Worm (Caenorhabditis elegans) whole organism, L1 larva: ENCODE results near the gene egl-27.
A peak's percentile ranks its signal among the peaks of the same experiment; 100 is the strongest.

ENCODE experiments used
- C16A3.4 ChIP-seq: fragments of 150-350 bp; optimal IDR thresholded peaks from 2 replicates; lab custom pipeline; 2014; ENCODE audit warnings: missing biosample characterization, missing genetic modification characterization
- C34B4.2 ChIP-seq: sonication (generic microtip); optimal IDR thresholded peaks from 2 replicates; lab custom pipeline; 2017; ENCODE audit warnings: mild to moderate bottlenecking, missing genetic modification characterization, missing compliant biosample characterization
- Y116A8C.19 ChIP-seq: sonication (generic microtip); optimal IDR thresholded peaks from 2 replicates; lab custom pipeline; 2016; ENCODE audit warnings: missing compliant biosample characterization, missing genetic modification characterization, borderline replicate concordance
- aha-1 ChIP-seq: fragments of 150-350 bp; optimal IDR thresholded peaks from 2 replicates; lab custom pipeline; 2014; ENCODE audit warnings: missing biosample characterization, missing genetic modification characterization
- ama-1 ChIP-seq: fragments of 150-350 bp; optimal IDR thresholded peaks from 2 replicates; lab custom pipeline; 2014
- blmp-1 ChIP-seq: fragments of 150-350 bp; optimal IDR thresholded peaks from 2 replicates; lab custom pipeline; 2014; ENCODE audit warnings: missing biosample characterization, missing genetic modification characterization
- ceh-8 ChIP-seq: fragments of 200-800 bp; sonication (Bioruptor generic); optimal IDR thresholded peaks from 2 replicates; lab custom pipeline; 2018; ENCODE audit warnings: mild to moderate bottlenecking, missing genetic modification characterization, moderate library complexity, missing compliant biosample characterization
- ceh-82 ChIP-seq, 3 experiments: fragments of 150-350 bp in 1 of 3; sonication (generic microtip) in 2 of 3; optimal IDR thresholded peaks; 2 replicates each; lab custom pipeline; 2014 to 2017; ENCODE audit warnings: missing biosample characterization in 3 of 3, missing genetic modification characterization in 3 of 3
- ceh-88 ChIP-seq: fragments of 200-800 bp; sonication (Bioruptor generic); IDR thresholded peaks from 2 replicates; pipeline ENCODE4 v1.3.6; 2022; ENCODE audit warnings: missing genetic modification characterization, missing compliant biosample characterization
- dpl-1 ChIP-seq, 3 experiments: fragments of 150-350 bp in 2 of 3; sonication (generic microtip) in 1 of 3; optimal IDR thresholded peaks; 2 replicates each; lab custom pipeline; 2014 to 2017; ENCODE audit warnings: missing biosample characterization in 3 of 3, missing genetic modification characterization in 3 of 3, missing genetic modification reagents in 3 of 3
- dsc-1 ChIP-seq: sonication (generic microtip); optimal IDR thresholded peaks from 2 replicates; lab custom pipeline; 2016; ENCODE audit warnings: mild to moderate bottlenecking, missing genetic modification characterization, missing compliant biosample characterization
- efl-1 ChIP-seq, 4 experiments: fragments of 150-350 bp; optimal IDR thresholded peaks in 3 of 4; peaks in 1 of 4; 1 replicate in 1 of 4; 2 replicates in 3 of 4; lab custom pipeline; 2014; ENCODE audit warnings: missing biosample characterization in 2 of 4, missing genetic modification characterization in 2 of 4, missing genetic modification reagents in 2 of 4
- egl-27 ChIP-seq, 2 experiments: fragments of 150-350 bp in 1 of 2; sonication (generic microtip); optimal IDR thresholded peaks; 3 replicates each; lab custom pipeline; 2017 to 2018; ENCODE audit warnings: missing biosample characterization in 2 of 2, missing genetic modification characterization in 2 of 2, missing genetic modification reagents in 2 of 2
- elt-2 ChIP-seq: sonication (generic microtip); optimal IDR thresholded peaks from 2 replicates; lab custom pipeline; 2016; ENCODE audit warnings: missing genetic modification characterization, mild to moderate bottlenecking, inconsistent platforms, missing compliant biosample characterization, missing genetic modification reagents
- elt-3 ChIP-seq, 6 experiments: fragments of 150-350 bp in 1 of 6; sonication (generic microtip); optimal IDR thresholded peaks; 2 replicates each; lab custom pipeline; 2017 to 2018; ENCODE audit warnings: missing biosample characterization in 6 of 6, missing genetic modification characterization in 6 of 6, inconsistent platforms in 1 of 6
- ets-5 ChIP-seq: fragments of 200-800 bp; sonication (Bioruptor generic); IDR thresholded peaks from 2 replicates; pipeline ENCODE4 v1.3.6; 2022; ENCODE audit warnings: missing genetic modification characterization, missing compliant biosample characterization
- hlh-17 ChIP-seq: fragments of 200-800 bp; sonication (Bioruptor generic); optimal IDR thresholded peaks from 2 replicates; lab custom pipeline; 2018; ENCODE audit warnings: missing genetic modification characterization, mild to moderate bottlenecking, missing compliant biosample characterization, moderate library complexity, borderline replicate concordance
- hlh-4 ChIP-seq: sonication (generic microtip); optimal IDR thresholded peaks from 2 replicates; lab custom pipeline; 2016; ENCODE audit warnings: mild to moderate bottlenecking, missing genetic modification characterization, missing compliant biosample characterization
- jun-1 ChIP-seq: fragments of 150-350 bp; optimal IDR thresholded peaks from 2 replicates; lab custom pipeline; 2014; ENCODE audit warnings: missing biosample characterization, missing genetic modification reagents, missing genetic modification characterization
- lin-14 ChIP-seq: fragments of 200-800 bp; sonication (Bioruptor generic); optimal IDR thresholded peaks from 2 replicates; lab custom pipeline; 2018; ENCODE audit warnings: mild to moderate bottlenecking, missing genetic modification characterization, moderate library complexity, missing compliant biosample characterization
- lin-15B ChIP-seq: fragments of 150-350 bp; sonication (generic microtip); optimal IDR thresholded peaks from 3 replicates; lab custom pipeline; 2014; ENCODE audit warnings: missing biosample characterization, missing genetic modification characterization
- mdl-1 ChIP-seq, 2 experiments: fragments of 150-350 bp; optimal IDR thresholded peaks; 2 replicates each; lab custom pipeline; 2014 to 2017; ENCODE audit warnings: missing biosample characterization in 2 of 2, missing genetic modification characterization in 2 of 2, inconsistent platforms in 1 of 2
- nhr-11 ChIP-seq: fragments of 150-350 bp; optimal IDR thresholded peaks from 2 replicates; lab custom pipeline; 2014; ENCODE audit warnings: missing biosample characterization, missing genetic modification characterization
- nhr-19 ChIP-seq: fragments of 200-800 bp; sonication (Bioruptor generic); conservative IDR thresholded peaks from 2 replicates; pipeline ENCODE4 v1.3.6; 2022; ENCODE audit warnings: missing genetic modification characterization, missing compliant biosample characterization
- nhr-20 ChIP-seq: sonication (generic microtip); optimal IDR thresholded peaks from 2 replicates; lab custom pipeline; 2016; ENCODE audit warnings: mild to moderate bottlenecking, missing genetic modification characterization, missing compliant biosample characterization
- nhr-237 ChIP-seq: fragments of 150-350 bp; optimal IDR thresholded peaks from 2 replicates; lab custom pipeline; 2014; ENCODE audit warnings: missing biosample characterization, missing genetic modification characterization
- nhr-47 ChIP-seq: sonication (generic microtip); optimal IDR thresholded peaks from 2 replicates; lab custom pipeline; 2016; ENCODE audit warnings: mild to moderate bottlenecking, missing genetic modification characterization, moderate library complexity, missing compliant biosample characterization
- nhr-71 ChIP-seq: sonication (generic microtip); optimal IDR thresholded peaks from 2 replicates; lab custom pipeline; 2016; ENCODE audit warnings: mild to moderate bottlenecking, missing genetic modification characterization, moderate library complexity, missing compliant biosample characterization
- nhr-76 ChIP-seq: sonication (generic microtip); optimal IDR thresholded peaks from 2 replicates; lab custom pipeline; 2017; ENCODE audit warnings: missing biosample characterization, missing genetic modification characterization
- nhr-77 ChIP-seq: fragments of 150-350 bp; optimal IDR thresholded peaks from 2 replicates; lab custom pipeline; 2014; ENCODE audit warnings: missing biosample characterization, missing genetic modification characterization
- nhr-84 ChIP-seq: sonication (generic microtip); optimal IDR thresholded peaks from 2 replicates; lab custom pipeline; 2017; ENCODE audit warnings: missing biosample characterization, missing genetic modification characterization
- nhr-85 ChIP-seq: sonication (generic microtip); peaks from one replicate; lab custom pipeline; 2016; ENCODE audit warnings: missing genetic modification characterization, inconsistent platforms, missing compliant biosample characterization
- nhr-90 ChIP-seq: sonication (generic microtip); optimal IDR thresholded peaks from 2 replicates; lab custom pipeline; 2016; ENCODE audit warnings: mild to moderate bottlenecking, missing genetic modification characterization, missing compliant biosample characterization; ENCODE audit not compliant: poor library complexity
- pag-3 ChIP-seq: sonication (generic microtip); optimal IDR thresholded peaks from 2 replicates; lab custom pipeline; 2017; ENCODE audit warnings: missing genetic modification characterization, mild to moderate bottlenecking, missing compliant biosample characterization, antibody characterized with exemption, borderline replicate concordance; ENCODE audit not compliant: insufficient read depth
- pax-3 ChIP-seq: fragments of 200-800 bp; sonication (Bioruptor generic); optimal IDR thresholded peaks from 2 replicates; lab custom pipeline; 2018; ENCODE audit warnings: mild to moderate bottlenecking, missing genetic modification characterization, moderate library complexity, missing compliant biosample characterization
- rnt-1 ChIP-seq: sonication (generic microtip); optimal IDR thresholded peaks from 2 replicates; lab custom pipeline; 2016; ENCODE audit warnings: mild to moderate bottlenecking, missing genetic modification characterization, moderate library complexity, missing compliant biosample characterization
- snpc-4 ChIP-seq: fragments of 150-350 bp; optimal IDR thresholded peaks from 2 replicates; lab custom pipeline; 2014; ENCODE audit warnings: missing biosample characterization, missing genetic modification characterization
- snu-23 ChIP-seq: sonication (generic microtip); optimal IDR thresholded peaks from 2 replicates; lab custom pipeline; 2016; ENCODE audit warnings: missing genetic modification characterization, missing compliant biosample characterization
- sox-4 ChIP-seq: sonication (generic microtip); optimal IDR thresholded peaks from 2 replicates; lab custom pipeline; 2016; ENCODE audit warnings: missing genetic modification characterization, missing compliant biosample characterization
- sup-37 ChIP-seq: fragments of 200-800 bp; sonication (Bioruptor generic); optimal IDR thresholded peaks from 2 replicates; lab custom pipeline; 2018; ENCODE audit warnings: mild to moderate bottlenecking, missing genetic modification characterization, missing compliant biosample characterization
- swsn-7 ChIP-seq: sonication (generic microtip); optimal IDR thresholded peaks from 2 replicates; lab custom pipeline; 2016; ENCODE audit warnings: missing genetic modification characterization, missing compliant biosample characterization
- tbx-2 ChIP-seq: sonication (generic microtip); optimal IDR thresholded peaks from 2 replicates; lab custom pipeline; 2016; ENCODE audit warnings: missing genetic modification characterization, missing compliant biosample characterization
- tlp-1 ChIP-seq: fragments of 150-350 bp; optimal IDR thresholded peaks from 2 replicates; lab custom pipeline; 2014; ENCODE audit warnings: missing biosample characterization, missing genetic modification characterization
- unc-130 ChIP-seq: fragments of 150-350 bp; optimal IDR thresholded peaks from 2 replicates; lab custom pipeline; 2017; ENCODE audit warnings: missing biosample characterization, missing genetic modification characterization, inconsistent platforms
- unc-86 ChIP-seq: sonication (generic microtip); optimal IDR thresholded peaks from 2 replicates; lab custom pipeline; 2016; ENCODE audit warnings: missing genetic modification characterization, missing compliant biosample characterization
- unc-98 ChIP-seq: fragments of 200-800 bp; sonication (Bioruptor generic); IDR thresholded peaks from 2 replicates; pipeline ENCODE4 v1.3.6; 2022; ENCODE audit warnings: missing genetic modification characterization, missing compliant biosample characterization
- xbp-1 ChIP-seq: sonication (generic microtip); optimal IDR thresholded peaks from 2 replicates; lab custom pipeline; 2016; ENCODE audit warnings: missing genetic modification characterization, missing compliant biosample characterization
- zip-4 ChIP-seq: fragments of 200-800 bp; sonication (Bioruptor generic); optimal IDR thresholded peaks from 2 replicates; lab custom pipeline; 2018; ENCODE audit warnings: mild to moderate bottlenecking, missing genetic modification characterization, moderate library complexity, missing compliant biosample characterization
- ztf-11 ChIP-seq, 2 experiments: sonication (generic microtip); optimal IDR thresholded peaks; 2 replicates each; lab custom pipeline; 2016 to 2017; ENCODE audit warnings: missing genetic modification characterization in 2 of 2, missing biosample characterization in 1 of 2, missing compliant biosample characterization in 1 of 2
- ztf-4 ChIP-seq: fragments of 150-350 bp; optimal IDR thresholded peaks from 2 replicates; lab custom pipeline; 2014; ENCODE audit warnings: missing biosample characterization, missing genetic modification characterization

Gene egl-27

DNA sequence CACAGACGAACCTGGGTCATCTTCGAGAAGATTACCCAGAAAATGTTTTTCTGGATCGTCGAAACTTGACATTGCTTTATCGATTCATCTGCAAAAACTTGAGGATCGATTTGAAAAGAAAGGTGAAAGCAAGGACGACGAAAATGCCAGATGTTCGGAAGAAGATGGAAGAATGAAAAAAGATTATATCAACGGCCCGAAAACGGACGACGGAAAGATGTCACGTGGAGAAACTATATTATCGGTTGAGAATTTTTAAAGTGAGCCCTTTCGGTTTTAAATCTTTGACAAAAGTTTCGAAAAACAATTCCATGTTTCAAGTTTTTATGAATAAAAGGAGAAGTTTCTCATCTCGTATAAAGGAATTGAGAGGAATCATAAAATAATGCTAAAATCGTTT is 23.4 kb downstream of the egl-27 start, which contains the start of gene dnj-5:
Gene dnj-5 (minus strand): TSS at position 101 of the 400 bp plus-strand sequence.
- no peak for TF ChIP-seq nhr-19 (GFP tag; lab: Robert Waterston, UW)
- no peak for TF ChIP-seq ceh-82 (tag; optimal IDR thresholded peaks at IDR 0.05; lab: Kevin White, UChicago)
- no peak for TF ChIP-seq ceh-88 (GFP tag; lab: Robert Waterston, UW)
- no peak for TF ChIP-seq xbp-1 (tag; lab: Kevin White, UChicago)
- no peak for TF ChIP-seq Y116A8C.19 (tag; lab: Kevin White, UChicago)
- peak; percentile 87 for TF ChIP-seq blmp-1 (tag; lab: Kevin White, UChicago)
- TF ChIP-seq efl-1 (optimal IDR thresholded peaks at IDR 0.05; lab: Kevin White, UChicago): no peak
- peak in 1 of 2 experiments; percentile 27 for TF ChIP-seq efl-1 (GFP tag; optimal IDR thresholded peaks at IDR 0.05 in 1 of 2; lab: Kevin White, UChicago)
- TF ChIP-seq lin-15B (tag; lab: Kevin White, UChicago): no peak
- TF ChIP-seq nhr-237: no peak
- TF ChIP-seq ztf-11 (tag; optimal IDR thresholded peaks at IDR 0.05; lab: Kevin White, UChicago): no peak
- no peak for TF ChIP-seq nhr-85
- no peak for TF ChIP-seq C34B4.2 (tag; lab: Kevin White, UChicago)

DNA sequence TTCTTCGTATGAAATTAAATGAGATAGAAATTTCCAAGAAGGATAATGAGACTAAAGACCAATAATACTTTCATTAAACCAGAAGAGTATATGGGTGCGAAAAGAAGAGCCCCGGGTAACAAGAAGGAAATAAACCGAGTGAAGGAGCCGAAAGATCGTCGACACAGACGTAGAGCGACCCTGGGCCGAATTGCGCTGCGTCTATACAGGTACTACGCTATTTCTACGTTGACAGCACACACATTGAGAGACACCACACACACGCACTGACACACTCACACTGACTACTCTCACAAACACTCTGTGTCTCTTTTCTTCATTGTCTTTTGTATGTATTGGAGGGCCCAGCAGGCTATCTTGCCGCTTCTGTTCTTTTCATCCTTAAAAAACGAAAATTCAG is 24.0 kb downstream of the egl-27 start:
- TF ChIP-seq lin-14 (GFP tag; lab: Kevin White, UChicago) (peak; percentile 87), nhr-76 (tag; lab: Kevin White, UChicago) (no peak), nhr-77 (peak; percentile 55), ztf-4 (tag; lab: Kevin White, UChicago) (peak; percentile 13), nhr-90 (tag; lab: Kevin White, UChicago) (no peak), tbx-2 (tag; lab: Kevin White, UChicago) (peak; percentile 26), ama-1 (lab: Kevin White, UChicago) (no peak), zip-4 (GFP tag; lab: Kevin White, UChicago) (no peak), snu-23 (GFP tag; lab: Kevin White, UChicago) (peak; percentile 62), nhr-71 (peak; percentile 58), ets-5 (no peak), sox-4 (tag; lab: Kevin White, UChicago) (no peak), sup-37 (GFP tag; lab: Kevin White, UChicago) (no peak), snpc-4 (tag; lab: Kevin White, UChicago) (peak; percentile 20), aha-1 (tag; lab: Kevin White, UChicago) (no peak), tlp-1 (no peak), hlh-4 (tag; lab: Kevin White, UChicago) (no peak), jun-1 (tag; lab: Kevin White, UChicago) (no peak), mdl-1 (tag; optimal IDR thresholded peaks at IDR 0.05; lab: Kevin White, UChicago) (peak in 1 of 2 experiments; percentile 73), unc-98 (GFP tag; lab: Robert Waterston, UW) (no peak), pax-3 (tag; lab: Kevin White, UChicago) (no peak), elt-3 (tag; optimal IDR thresholded peaks at IDR 0.05; lab: Kevin White, UChicago) (no peak), nhr-47 (tag; lab: Kevin White, UChicago) (peak; percentile 23), nhr-20 (tag; lab: Kevin White, UChicago) (peak; percentile 29), dsc-1 (tag; lab: Kevin White, UChicago) (peak; percentile 39), pag-3 (no peak), ceh-82 (tag; optimal IDR thresholded peaks at IDR 0.05; lab: Kevin White, UChicago) (peak in 2 of 3 experiments; percentile 26 to 69), nhr-11 (tag; lab: Kevin White, UChicago) (no peak), nhr-84 (no peak), unc-130 (no peak), efl-1 (optimal IDR thresholded peaks at IDR 0.05; lab: Kevin White, UChicago) (peak; percentile 35 to 63), efl-1 (GFP tag; optimal IDR thresholded peaks at IDR 0.05 in 1 of 2; lab: Kevin White, UChicago) (no peak), dpl-1 (GFP tag; optimal IDR thresholded peaks at IDR 0.05; lab: Kevin White, UChicago) (peak in 1 of 3 experiments; percentile 1), ceh-8 (no peak), swsn-7 (tag; lab: Kevin White, UChicago) (peak; percentile 43), C16A3.4 (tag; lab: Kevin White, UChicago) (peak; percentile 22), unc-86 (tag; lab: Kevin White, UChicago) (no peak), elt-2 (tag; lab: Kevin White, UChicago) (no peak), egl-27 (tag; optimal IDR thresholded peaks at IDR 0.05; lab: Kevin White, UChicago) (no peak), rnt-1 (peak; percentile 48), hlh-17 (GFP tag; lab: Kevin White, UChicago) (no peak)
